Fruit fly (Drosophila melanogaster) whole organism, pupa: ENCODE results near the gene GckIII.
A peak's percentile ranks its signal among the peaks of the same experiment; 100 is the strongest.

Experiments used
- CG4496 ChIP-seq: fragments of 200-800 bp; sonication (Bioruptor generic); IDR thresholded peaks from 3 replicates; pipeline ENCODE4 v1.3.6; 2022; ENCODE audit warnings: missing biosample characterization, missing genetic modification characterization
- CG8301 ChIP-seq: fragments of 200-800 bp; sonication (Bioruptor generic); optimal IDR thresholded peaks from 2 replicates; lab custom pipeline; 2018; ENCODE audit warnings: missing biosample characterization, mild to moderate bottlenecking, missing genetic modification characterization
- Pif1A ChIP-seq: fragments of 200-800 bp; sonication (Bioruptor generic); optimal IDR thresholded peaks from 3 replicates; lab custom pipeline; 2016; ENCODE audit warnings: missing biosample characterization, missing genetic modification characterization
- Pif1B ChIP-seq: fragments of 200-800 bp; sonication (Bioruptor generic); optimal IDR thresholded peaks from 3 replicates; lab custom pipeline; 2016; ENCODE audit warnings: missing biosample characterization, missing genetic modification characterization
- fd96Ca ChIP-seq: fragments of 200-800 bp; sonication (Bioruptor generic); IDR thresholded peaks from 3 replicates; pipeline ENCODE4 v1.3.6; 2022; ENCODE audit warnings: missing biosample characterization, missing genetic modification characterization

dm6 chr3R:17118917-17119378 lies 33.6 kb downstream of the GckIII start:
- TF ChIP-seq CG8301: no peak
- peak; percentile 20 for TF ChIP-seq Pif1B (GFP tag; lab: Kevin White, UChicago)
- no peak for TF ChIP-seq fd96Ca (GFP tag; lab: Robert Waterston, UW)
- peak; percentile 47; the same call in 1 of the 3 replicates for TF ChIP-seq CG4496
- peak; percentile 43 for TF ChIP-seq Pif1A (GFP tag; lab: Kevin White, UChicago)
